Worm (Caenorhabditis elegans) whole organism, mixed stage, embryonic: ENCODE data around the gene svh-2.

ENCODE experiments used
- blmp-1 ChIP-seq: fragments of 150-350 bp; optimal IDR thresholded peaks from 2 replicates; lab custom pipeline; 2014; ENCODE audit warnings: missing biosample characterization, missing genetic modification characterization
- drap-1 ChIP-seq: fragments of 200-800 bp; sonication (Bioruptor generic); optimal IDR thresholded peaks from 3 replicates; lab custom pipeline; 2018; ENCODE audit warnings: mild to moderate bottlenecking, missing genetic modification characterization, missing compliant biosample characterization
- elt-1 ChIP-seq: sonication (generic microtip); optimal IDR thresholded peaks from 2 replicates; lab custom pipeline; 2017; ENCODE audit warnings: missing genetic modification characterization, mild to moderate bottlenecking, missing compliant biosample characterization, antibody characterized with exemption, moderate library complexity, borderline replicate concordance; ENCODE audit not compliant: insufficient read depth
- hlh-1 ChIP-seq: fragments of 150-350 bp; optimal IDR thresholded peaks from 2 replicates; lab custom pipeline; 2014; ENCODE audit warnings: missing biosample characterization, missing genetic modification reagents, missing genetic modification characterization
- mab-5 ChIP-seq: fragments of 150-350 bp; optimal IDR thresholded peaks from 2 replicates; lab custom pipeline; 2014; ENCODE audit warnings: missing biosample characterization, missing genetic modification characterization
- nhr-12 ChIP-seq: fragments of 150-350 bp; optimal IDR thresholded peaks from 2 replicates; lab custom pipeline; 2014; ENCODE audit warnings: missing biosample characterization, missing genetic modification characterization
- nhr-237 ChIP-seq: fragments of 150-350 bp; optimal IDR thresholded peaks from 2 replicates; lab custom pipeline; 2014; ENCODE audit warnings: missing biosample characterization, missing genetic modification characterization
- pha-4 ChIP-seq: fragments of 150-350 bp; optimal IDR thresholded peaks from 2 replicates; lab custom pipeline; 2018; ENCODE audit warnings: missing biosample characterization, missing genetic modification reagents, missing genetic modification characterization
- snpc-4 ChIP-seq: fragments of 150-350 bp; optimal IDR thresholded peaks from 2 replicates; lab custom pipeline; 2014; ENCODE audit warnings: missing biosample characterization, missing genetic modification characterization
- unc-62 ChIP-seq: fragments of 150-350 bp; optimal IDR thresholded peaks from 2 replicates; lab custom pipeline; 2014; ENCODE audit warnings: missing biosample characterization, missing genetic modification reagents, missing genetic modification characterization

DNA sequence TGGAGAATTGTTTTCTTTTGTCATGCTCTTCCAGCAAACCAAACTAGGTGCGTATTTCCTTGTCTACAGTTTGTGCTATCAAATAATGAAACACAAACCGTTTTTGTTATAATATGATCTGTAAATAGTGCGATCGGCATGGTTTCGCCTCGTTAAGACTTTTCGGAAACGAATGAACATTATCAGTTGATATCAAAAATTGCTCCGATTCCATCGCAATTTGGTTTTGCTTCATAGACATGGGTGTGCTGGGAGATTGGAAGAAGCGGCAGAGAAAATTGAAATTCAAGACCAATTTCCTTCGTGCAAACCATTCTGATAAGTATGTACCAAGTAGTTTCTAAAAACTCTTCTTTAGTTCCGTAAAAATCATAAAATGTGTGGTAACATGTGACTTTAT is 15.0 kb upstream of the svh-2 start:
- TF ChIP-seq nhr-12 (no peak), pha-4 (tag; lab: Kevin White, UChicago) (no peak), mab-5 (tag; lab: Kevin White, UChicago) (no peak), nhr-237 (tag; lab: Kevin White, UChicago) (no peak), snpc-4 (tag; lab: Kevin White, UChicago) (no peak), unc-62 (no peak), blmp-1 (no peak), drap-1 (no peak), hlh-1 (tag; lab: Kevin White, UChicago) (no peak), elt-1 (tag; lab: Kevin White, UChicago) (no peak)
